Worm (Caenorhabditis elegans) whole organism, midembryonic: ENCODE results near the gene W04E12.2.

ENCODE experiments used
- T22C8.4 ChIP-seq: fragments of 200-800 bp; sonication (Bioruptor generic); IDR thresholded peaks from 2 replicates; pipeline ENCODE4 v1.3.6; 2022; ENCODE audit warnings: missing genetic modification characterization, missing compliant biosample characterization
- cog-1 ChIP-seq: sonication (generic microtip); optimal IDR thresholded peaks from 2 replicates; lab custom pipeline; 2016; ENCODE audit warnings: missing genetic modification characterization, missing compliant biosample characterization
- flt-1 ChIP-seq: fragments of 200-800 bp; sonication (Bioruptor generic); IDR thresholded peaks from 2 replicates; pipeline ENCODE4 v1.3.6; 2022; ENCODE audit warnings: missing genetic modification characterization, missing compliant biosample characterization
- klf-2 ChIP-seq: fragments of 200-800 bp; sonication (Bioruptor generic); conservative IDR thresholded peaks from 2 replicates; pipeline ENCODE4 v1.3.6; 2022; ENCODE audit warnings: missing genetic modification reagents, missing genetic modification characterization, missing compliant biosample characterization
- med-1 ChIP-seq: sonication (generic microtip); optimal IDR thresholded peaks from 2 replicates; lab custom pipeline; 2017; ENCODE audit warnings: missing genetic modification characterization, mild to moderate bottlenecking, missing compliant biosample characterization, antibody characterized with exemption, missing genetic modification reagents; ENCODE audit not compliant: insufficient read depth
- ref-1 ChIP-seq: fragments of 200-800 bp; sonication (Bioruptor generic); conservative IDR thresholded peaks from 2 replicates; pipeline ENCODE4 v1.3.6; 2022; ENCODE audit warnings: missing genetic modification reagents, missing genetic modification characterization, missing compliant biosample characterization
- tab-1 ChIP-seq: fragments of 200-800 bp; sonication (Bioruptor generic); IDR thresholded peaks from 2 replicates; pipeline ENCODE4 v1.3.6; 2022; ENCODE audit warnings: missing genetic modification characterization, missing compliant biosample characterization
- ztf-23 ChIP-seq: fragments of 200-800 bp; sonication (Bioruptor generic); IDR thresholded peaks from 2 replicates; pipeline ENCODE4 v1.3.6; 2022; ENCODE audit warnings: missing genetic modification reagents, missing genetic modification characterization, missing compliant biosample characterization
- ztf-29 ChIP-seq: fragments of 200-800 bp; sonication (Bioruptor generic); IDR thresholded peaks from 2 replicates; pipeline ENCODE4 v1.3.6; 2022; ENCODE audit warnings: missing genetic modification reagents, missing genetic modification characterization, missing compliant biosample characterization

The W04E12.2 gene

DNA sequence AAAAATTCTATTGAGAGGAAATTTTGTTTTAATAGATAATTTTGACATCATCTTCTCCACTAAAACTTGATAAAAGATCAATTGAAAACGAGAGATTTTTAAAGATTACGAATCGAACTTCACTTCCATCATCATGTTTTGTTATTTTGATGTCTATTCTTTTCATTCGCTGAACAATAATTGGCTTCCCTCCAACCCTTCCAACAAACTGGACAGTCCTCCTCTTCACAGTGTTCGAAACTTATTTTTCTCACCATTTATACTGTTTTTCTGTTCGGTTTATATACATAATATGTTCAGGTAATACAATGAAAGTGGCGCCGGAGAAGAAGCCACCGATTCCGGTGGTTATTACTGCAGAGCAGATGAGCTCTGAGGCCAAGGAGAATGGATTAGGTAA lies 19.8 kb upstream of the W04E12.2 start, which contains the start of gene M162.5:
M162.5 (plus strand) TSS at position 301 of the 400 bp plus-strand sequence.
- TF ChIP-seq ref-1 (no peak), cog-1 (tag; lab: Kevin White, UChicago) (no peak), ztf-23 (no peak)

DNA sequence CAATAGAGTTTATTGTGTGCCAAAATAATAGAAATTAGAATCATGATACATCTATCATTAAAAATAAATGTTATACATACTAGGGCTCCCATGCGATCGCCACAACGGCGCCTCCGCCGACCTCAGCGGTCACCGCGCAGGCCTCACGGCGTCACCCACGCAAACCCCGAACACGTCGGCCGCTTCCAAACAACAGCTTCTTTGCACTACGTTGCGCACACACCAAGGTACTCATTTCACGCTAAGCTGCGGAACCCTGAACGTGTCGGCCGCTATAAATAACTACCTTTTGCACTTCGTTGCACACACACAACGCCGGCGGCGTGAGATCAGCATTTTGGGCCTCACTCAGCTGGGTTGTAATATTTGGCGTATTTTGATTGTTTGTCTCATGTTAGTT lies 18.3 kb upstream of the W04E12.2 start:
- no peak for TF ChIP-seq T22C8.4 (GFP tag; lab: Robert Waterston, UW)

DNA sequence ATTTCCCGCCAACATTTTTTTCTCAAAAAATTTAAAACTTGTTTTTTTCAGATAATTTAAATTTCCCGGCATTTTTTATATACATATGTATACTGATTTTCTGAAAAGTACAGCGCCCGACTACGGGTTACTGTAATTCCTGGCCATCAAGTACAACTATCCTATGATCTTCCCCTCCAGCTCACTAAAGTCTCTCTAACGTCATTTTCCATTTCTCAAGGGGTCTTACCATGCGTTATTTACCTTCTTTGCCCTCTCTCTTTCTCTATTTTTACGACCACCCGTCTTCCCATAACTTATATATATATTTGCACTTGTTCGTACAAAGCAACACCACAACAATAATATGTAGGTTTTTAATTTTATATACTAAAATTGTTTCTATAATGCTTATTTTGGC lies 15.3 kb upstream of the W04E12.2 start, which contains the start of gene W04E12.9:
W04E12.9 (plus strand) TSS at position 301 of the 400 bp plus-strand sequence.
- TF ChIP-seq klf-2 (GFP tag; lab: Robert Waterston, UW) (no peak), T22C8.4 (GFP tag; lab: Robert Waterston, UW) (no peak), ztf-29 (GFP tag; lab: Robert Waterston, UW) (no peak), tab-1 (no peak), cog-1 (tag; lab: Kevin White, UChicago) (no peak), med-1 (no peak), ztf-23 (no peak), ref-1 (no peak), flt-1 (GFP tag; lab: Robert Waterston, UW) (no peak)

DNA sequence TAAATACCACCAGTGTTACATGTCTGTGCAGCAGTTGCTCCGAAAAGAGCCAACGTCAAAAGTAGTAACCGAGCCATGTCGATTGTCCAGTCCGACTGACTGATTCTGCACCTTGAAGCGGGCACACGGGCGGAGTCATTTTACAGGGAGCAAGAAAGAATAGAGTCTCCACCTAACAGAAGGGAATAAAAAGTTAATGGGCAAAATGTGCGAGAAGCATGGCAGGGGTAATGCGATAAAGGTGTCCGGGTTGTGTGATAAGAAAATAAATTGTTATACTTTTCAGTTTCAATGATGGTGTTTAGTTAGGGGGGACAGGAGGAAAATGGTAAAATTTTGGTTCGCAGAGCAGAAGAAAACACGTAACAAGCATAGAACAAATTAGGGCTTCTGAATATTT lies 14.3 kb upstream of the W04E12.2 start, which contains the start of gene clec-50:
clec-50 (minus strand) TSS at position 109 of the 400 bp plus-strand sequence.
- no peak for TF ChIP-seq ztf-23

DNA sequence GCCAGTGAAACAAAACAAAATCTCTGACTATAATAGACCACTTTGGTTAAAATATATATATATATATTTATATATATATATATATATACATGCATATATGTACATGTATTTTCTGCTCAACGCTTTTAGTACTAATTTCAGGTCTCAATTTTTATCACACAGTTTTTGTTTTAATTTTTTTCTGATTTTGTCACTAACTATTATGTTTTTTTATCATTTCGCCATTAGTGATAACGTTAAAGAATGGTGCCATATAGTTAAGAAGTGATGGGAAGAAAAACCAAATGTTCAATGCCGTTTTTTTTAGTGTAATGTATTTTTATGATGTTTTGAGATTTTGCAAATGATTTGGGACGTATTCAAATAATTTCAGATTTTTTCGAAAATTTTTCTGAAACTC lies 13.4 kb upstream of the W04E12.2 start:
- no peak for TF ChIP-seq ztf-23

DNA sequence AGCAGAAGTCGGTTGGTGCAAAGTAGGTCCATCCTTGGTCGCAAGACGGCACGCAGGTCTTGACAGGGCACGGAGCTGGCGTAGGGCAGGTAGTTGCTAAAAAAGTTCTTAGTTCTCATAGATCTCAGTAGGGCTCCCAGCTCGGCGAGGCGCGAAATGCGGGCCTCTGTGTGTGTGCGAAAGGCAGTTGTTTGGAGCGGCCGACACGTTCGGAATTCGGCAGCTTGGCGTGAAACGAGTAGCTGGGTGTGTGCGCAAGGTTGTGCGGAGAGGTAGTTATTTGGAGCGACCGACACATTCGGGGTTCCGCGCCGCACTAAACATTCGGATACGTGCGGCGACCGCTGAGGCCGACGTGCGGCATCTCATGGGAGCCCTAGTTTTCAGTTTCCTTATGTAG lies 11.9 kb upstream of the W04E12.2 start:
- TF ChIP-seq ref-1 (no peak), flt-1 (GFP tag; lab: Robert Waterston, UW) (no peak), cog-1 (tag; lab: Kevin White, UChicago) (no peak), med-1 (no peak), tab-1 (no peak), ztf-23 (no peak), ztf-29 (GFP tag; lab: Robert Waterston, UW) (no peak), T22C8.4 (GFP tag; lab: Robert Waterston, UW) (no peak), klf-2 (GFP tag; lab: Robert Waterston, UW) (no peak)

DNA sequence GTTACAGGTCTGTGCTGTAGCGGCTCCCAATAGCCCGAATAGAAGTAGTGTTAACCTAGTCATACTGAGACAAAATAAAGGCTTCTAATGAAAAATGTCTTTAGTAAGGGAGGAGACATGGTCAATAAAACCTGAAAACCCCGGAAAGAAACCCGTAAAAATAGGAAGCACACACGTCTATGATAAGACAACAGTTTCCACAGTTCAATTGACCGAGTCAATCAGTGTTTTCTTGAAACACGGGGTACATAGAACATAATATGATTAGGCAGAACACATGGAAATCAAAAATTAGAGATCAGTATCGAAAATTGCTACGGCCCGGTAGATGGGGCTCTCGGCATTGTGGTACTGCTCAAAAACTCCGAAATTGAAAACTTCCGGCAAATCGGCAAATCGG lies 10.2 kb upstream of the W04E12.2 start, which contains the start of gene clec-49:
clec-49 (minus strand) TSS at position 103 of the 400 bp plus-strand sequence.
- TF ChIP-seq ztf-29 (GFP tag; lab: Robert Waterston, UW) (no peak), tab-1 (no peak), ztf-23 (no peak), ref-1 (no peak), klf-2 (GFP tag; lab: Robert Waterston, UW) (no peak), cog-1 (tag; lab: Kevin White, UChicago) (no peak), T22C8.4 (GFP tag; lab: Robert Waterston, UW) (no peak), med-1 (no peak), flt-1 (GFP tag; lab: Robert Waterston, UW) (no peak)

DNA sequence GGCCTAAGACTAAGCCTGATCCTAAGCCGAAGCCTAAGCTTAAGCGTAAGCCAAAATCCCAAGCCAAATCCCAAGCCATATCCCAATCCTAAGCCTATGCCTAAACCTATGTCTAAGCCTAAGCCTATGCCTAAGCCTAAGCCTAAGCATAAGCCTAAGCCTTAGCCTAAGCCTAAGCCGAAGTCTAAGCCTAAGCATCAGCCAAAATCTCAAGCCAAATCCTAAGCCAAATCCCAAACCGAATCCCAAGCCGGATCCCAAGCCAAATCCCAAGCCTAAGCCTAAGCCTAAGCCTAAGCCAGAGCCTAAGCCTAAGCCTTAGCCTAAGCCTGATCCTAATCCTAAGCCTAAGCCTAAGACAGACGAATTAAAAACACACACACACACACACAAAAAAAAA lies 6.2 kb upstream of the W04E12.2 start:
- TF ChIP-seq T22C8.4 (GFP tag; lab: Robert Waterston, UW): no peak

DNA sequence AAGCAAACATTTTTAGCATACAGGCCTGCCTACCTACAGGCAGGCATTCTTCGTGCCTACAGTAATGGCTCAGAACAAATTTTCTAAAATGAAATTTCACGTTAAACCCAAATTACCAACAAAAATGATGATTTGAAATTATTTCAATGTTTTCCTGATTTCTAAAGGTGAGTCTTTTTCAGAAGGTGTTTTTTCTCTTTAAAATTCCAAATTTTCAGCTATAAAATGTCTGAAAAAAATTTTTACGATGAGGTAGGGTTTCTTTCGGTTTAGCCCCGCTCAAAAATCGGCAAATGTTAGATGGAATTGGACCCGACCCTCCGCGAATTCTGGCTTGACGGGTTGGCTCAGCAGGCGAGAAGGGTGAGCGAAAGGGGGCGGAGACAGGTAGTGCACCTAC lies 4.9 kb upstream of the W04E12.2 start, which contains the start of gene W04E12.5:
W04E12.5 (plus strand) TSS at position 301 of the 400 bp plus-strand sequence.
- no peak for TF ChIP-seq klf-2 (GFP tag; lab: Robert Waterston, UW)
- TF ChIP-seq med-1: no peak
- TF ChIP-seq cog-1 (tag; lab: Kevin White, UChicago): no peak
- no peak for TF ChIP-seq ztf-29 (GFP tag; lab: Robert Waterston, UW)
- TF ChIP-seq ztf-23: no peak
- no peak for TF ChIP-seq ref-1
- no peak for TF ChIP-seq T22C8.4 (GFP tag; lab: Robert Waterston, UW)
- no peak for TF ChIP-seq tab-1
- TF ChIP-seq flt-1 (GFP tag; lab: Robert Waterston, UW): no peak

DNA sequence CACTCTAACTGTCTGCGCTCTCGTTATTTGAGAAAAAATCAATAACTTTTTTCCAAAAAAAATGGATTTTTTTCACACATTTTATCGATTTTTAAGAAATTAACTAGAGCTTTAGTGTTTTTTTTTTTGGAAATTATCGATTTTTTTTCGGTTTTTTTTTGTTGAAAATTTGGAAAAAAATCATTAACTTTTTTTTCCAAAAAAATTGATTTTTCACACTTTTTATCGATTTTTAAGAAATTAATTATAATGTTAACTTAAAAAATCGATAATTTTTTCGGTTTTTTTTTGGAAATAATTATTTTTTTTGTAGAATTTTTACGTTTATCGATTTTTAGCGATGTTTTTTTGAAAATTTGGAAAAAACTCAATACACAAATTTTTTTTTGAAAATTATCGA lies 3.3 kb upstream of the W04E12.2 start:
- peak; percentile 59; the same call in 1 of the 2 replicates for TF ChIP-seq T22C8.4 (GFP tag; lab: Robert Waterston, UW)
- TF ChIP-seq ztf-29 (GFP tag; lab: Robert Waterston, UW): no peak
- no peak for TF ChIP-seq flt-1 (GFP tag; lab: Robert Waterston, UW)
- no peak for TF ChIP-seq ref-1
- no peak for TF ChIP-seq ztf-23
- no peak for TF ChIP-seq med-1

DNA sequence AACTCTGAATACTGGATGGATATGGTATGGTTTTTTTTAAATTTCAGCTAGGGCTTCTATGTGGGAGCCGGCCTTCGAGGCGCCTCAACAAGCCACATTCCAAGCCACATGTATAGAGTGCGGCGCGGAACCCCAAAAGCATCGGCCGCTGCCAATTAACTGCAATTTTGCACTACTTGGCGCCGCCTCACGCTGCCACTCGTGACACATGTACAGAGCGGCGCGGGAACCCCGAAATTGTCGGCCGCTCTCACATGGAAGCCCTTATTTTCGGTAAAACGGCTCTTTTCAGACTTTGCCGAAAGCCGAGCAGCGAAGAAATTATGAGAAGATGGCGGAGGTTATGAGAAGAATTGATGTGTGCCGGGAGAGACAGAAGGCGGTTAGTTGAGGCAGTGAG lies 2.9 kb upstream of the W04E12.2 start:
- TF ChIP-seq flt-1 (GFP tag; lab: Robert Waterston, UW) (no peak), med-1 (no peak), ztf-23 (no peak), ref-1 (no peak), T22C8.4 (GFP tag; lab: Robert Waterston, UW) (no peak), cog-1 (tag; lab: Kevin White, UChicago) (no peak), klf-2 (GFP tag; lab: Robert Waterston, UW) (no peak), tab-1 (no peak), ztf-29 (GFP tag; lab: Robert Waterston, UW) (no peak)

DNA sequence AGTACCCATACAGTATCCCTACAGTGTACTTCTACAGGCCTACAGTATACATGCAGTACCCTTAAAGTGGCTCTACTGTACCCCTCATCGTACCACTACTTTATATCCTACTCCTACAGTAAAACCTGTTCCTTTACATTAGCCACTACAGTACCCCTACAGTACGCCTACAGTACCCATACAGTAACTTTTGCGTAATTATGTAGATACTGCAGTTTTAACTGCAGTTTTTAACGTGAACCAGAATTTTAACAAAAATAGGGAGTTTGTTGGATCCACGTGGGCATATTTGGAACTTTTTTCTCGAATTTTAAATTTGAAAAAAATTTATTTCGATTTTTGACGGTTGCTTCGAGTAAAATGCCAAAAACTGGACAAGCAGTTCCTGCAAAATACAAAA lies 2.4 kb upstream of the W04E12.2 start, which contains the start of gene W04E12.4:
W04E12.4 (plus strand) TSS at position 301 of the 400 bp plus-strand sequence.
- TF ChIP-seq klf-2 (GFP tag; lab: Robert Waterston, UW) (no peak), T22C8.4 (GFP tag; lab: Robert Waterston, UW) (no peak), med-1 (no peak), cog-1 (tag; lab: Kevin White, UChicago) (no peak), ztf-29 (GFP tag; lab: Robert Waterston, UW) (no peak), ref-1 (no peak), tab-1 (no peak), ztf-23 (no peak), flt-1 (GFP tag; lab: Robert Waterston, UW) (no peak)
